Fruit fly (Drosophila melanogaster) whole organism, embryonic: Measurements from ENCODE around the gene fend.

Experiments used
- CG10979 ChIP-seq: fragments of 200-800 bp; sonication (Bioruptor generic); optimal IDR thresholded peaks from 2 replicates; lab custom pipeline; 2018; ENCODE audit warnings: missing biosample characterization, mild to moderate bottlenecking, missing genetic modification characterization, moderate library complexity
- Hr39 ChIP-seq: fragments of >200 bp; optimal IDR thresholded peaks from 2 replicates; lab custom pipeline; 2017
- Side ChIP-seq: fragments of 200-800 bp; sonication (Bioruptor generic); optimal IDR thresholded peaks from 2 replicates; lab custom pipeline; 2016; ENCODE audit warnings: missing biosample characterization, missing genetic modification characterization
- esg ChIP-seq: fragments of 200-800 bp; sonication (Bioruptor generic); conservative IDR thresholded peaks from 2 replicates; pipeline ENCODE4 v1.3.6; 2022; ENCODE audit warnings: missing biosample characterization, missing genetic modification characterization
- hbn ChIP-seq: fragments of 200-800 bp; sonication (Bioruptor generic); IDR thresholded peaks from 2 replicates; pipeline ENCODE4 v1.3.6; 2022; ENCODE audit warnings: missing biosample characterization, missing genetic modification characterization; ENCODE audit not compliant: partially characterized antibody

DNA sequence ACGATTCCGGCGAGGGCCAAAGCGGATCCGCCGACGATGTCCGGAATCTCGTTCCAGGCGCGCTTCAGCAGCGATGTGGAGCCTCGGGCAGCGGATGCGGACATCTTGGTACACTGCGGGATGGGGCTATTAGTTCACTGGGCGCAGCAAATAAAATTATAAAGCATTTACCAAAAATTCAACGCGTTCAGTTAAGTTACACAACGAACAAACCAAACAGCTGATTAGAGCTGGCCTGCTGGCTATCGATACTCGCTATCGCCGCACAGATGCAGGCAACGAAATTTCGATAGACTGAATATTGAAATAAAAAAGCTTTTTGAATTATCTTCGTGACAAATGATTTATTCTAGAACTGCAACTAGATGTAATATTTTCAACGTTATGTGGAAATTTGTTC lies 24.8 kb upstream of the fend start, which contains the start of gene NdufA3:
- TF ChIP-seq esg (GFP tag; lab: Robert Waterston, UW) (no peak), hbn (GFP tag; lab: Robert Waterston, UW) (peak; percentile 81), CG10979 (tag; lab: Kevin White, UChicago) (no peak), Hr39 (lab: Kevin White, UChicago) (no peak), Side (GFP tag; lab: Kevin White, UChicago) (no peak)
